Worm (Caenorhabditis elegans) whole organism, late embryonic: ENCODE data around the gene nuo-4.

Source experiments
- nfya-1 ChIP-seq: sonication (generic microtip); optimal IDR thresholded peaks from 2 replicates; lab custom pipeline; 2017; ENCODE audit warnings: missing genetic modification characterization, mild to moderate bottlenecking, missing compliant biosample characterization, antibody characterized with exemption, moderate library complexity
- nhr-232 ChIP-seq: sonication (generic microtip); optimal IDR thresholded peaks from 2 replicates; lab custom pipeline; 2016; ENCODE audit warnings: missing genetic modification characterization, missing compliant biosample characterization
- pag-3 ChIP-seq: sonication (generic microtip); optimal IDR thresholded peaks from 2 replicates; lab custom pipeline; 2016; ENCODE audit warnings: missing compliant biosample characterization, missing genetic modification characterization, borderline replicate concordance
- sox-2 ChIP-seq: fragments of 200-800 bp; sonication (Bioruptor generic); IDR thresholded peaks from 2 replicates; pipeline ENCODE4 v1.3.6; 2022; ENCODE audit warnings: missing genetic modification reagents, missing genetic modification characterization, missing compliant biosample characterization
- ztf-16 ChIP-seq: sonication (generic microtip); optimal IDR thresholded peaks from 2 replicates; lab custom pipeline; 2017; ENCODE audit warnings: missing genetic modification characterization, missing compliant biosample characterization

ce11 chrIII:7107965-7108364 lies 50.6 kb downstream of the nuo-4 start, which contains the start of gene odd-1:
- TF ChIP-seq nhr-232 (tag; lab: Kevin White, UChicago) = no peak
- TF ChIP-seq pag-3 (tag; lab: Kevin White, UChicago) = no peak
- no peak for TF ChIP-seq nfya-1
- no peak for TF ChIP-seq sox-2
- TF ChIP-seq ztf-16 (tag; lab: Kevin White, UChicago) = no peak
